Worm (Caenorhabditis elegans) whole organism, L1 larva: Measurements from ENCODE around the gene clec-25.

Experiments used
- aly-2 ChIP-seq: fragments of 150-350 bp; optimal IDR thresholded peaks from 2 replicates; lab custom pipeline; 2014; ENCODE audit warnings: missing biosample characterization, missing genetic modification characterization
- ceh-82 ChIP-seq, 3 experiments: fragments of 150-350 bp in 1 of 3; sonication (generic microtip) in 2 of 3; optimal IDR thresholded peaks; 2 replicates each; lab custom pipeline; 2014 to 2017; ENCODE audit warnings: missing biosample characterization in 3 of 3, missing genetic modification characterization in 3 of 3
- egl-27 ChIP-seq, 2 experiments: fragments of 150-350 bp in 1 of 2; sonication (generic microtip); optimal IDR thresholded peaks; 3 replicates each; lab custom pipeline; 2017 to 2018; ENCODE audit warnings: missing biosample characterization in 2 of 2, missing genetic modification characterization in 2 of 2, missing genetic modification reagents in 2 of 2
- lin-13 ChIP-seq: fragments of 150-350 bp; optimal IDR thresholded peaks from 2 replicates; lab custom pipeline; 2014; ENCODE audit warnings: missing biosample characterization, missing genetic modification reagents, missing genetic modification characterization
- lin-35 ChIP-seq, 2 experiments: fragments of 150-350 bp; optimal IDR thresholded peaks; 2 replicates each; lab custom pipeline; 2014; ENCODE audit warnings: missing biosample characterization in 2 of 2, missing genetic modification characterization in 2 of 2, missing genetic modification reagents in 2 of 2
- lin-39 ChIP-seq: fragments of 150-350 bp; optimal IDR thresholded peaks from 2 replicates; lab custom pipeline; 2014; ENCODE audit warnings: missing biosample characterization, missing genetic modification reagents, missing genetic modification characterization
- mep-1 ChIP-seq: fragments of 150-350 bp; optimal IDR thresholded peaks from 2 replicates; lab custom pipeline; 2014; ENCODE audit warnings: missing biosample characterization, missing genetic modification characterization
- nhr-12 ChIP-seq: sonication (generic microtip); optimal IDR thresholded peaks from 2 replicates; lab custom pipeline; 2017; ENCODE audit warnings: missing biosample characterization, missing genetic modification characterization
- nhr-76 ChIP-seq: sonication (generic microtip); optimal IDR thresholded peaks from 2 replicates; lab custom pipeline; 2017; ENCODE audit warnings: missing biosample characterization, missing genetic modification characterization
- nhr-77 ChIP-seq: fragments of 150-350 bp; optimal IDR thresholded peaks from 2 replicates; lab custom pipeline; 2014; ENCODE audit warnings: missing biosample characterization, missing genetic modification characterization
- nhr-84 ChIP-seq: sonication (generic microtip); optimal IDR thresholded peaks from 2 replicates; lab custom pipeline; 2017; ENCODE audit warnings: missing biosample characterization, missing genetic modification characterization
- sptf-1 ChIP-seq: fragments of 150-350 bp; optimal IDR thresholded peaks from 2 replicates; lab custom pipeline; 2014; ENCODE audit warnings: missing biosample characterization, missing genetic modification characterization

DNA sequence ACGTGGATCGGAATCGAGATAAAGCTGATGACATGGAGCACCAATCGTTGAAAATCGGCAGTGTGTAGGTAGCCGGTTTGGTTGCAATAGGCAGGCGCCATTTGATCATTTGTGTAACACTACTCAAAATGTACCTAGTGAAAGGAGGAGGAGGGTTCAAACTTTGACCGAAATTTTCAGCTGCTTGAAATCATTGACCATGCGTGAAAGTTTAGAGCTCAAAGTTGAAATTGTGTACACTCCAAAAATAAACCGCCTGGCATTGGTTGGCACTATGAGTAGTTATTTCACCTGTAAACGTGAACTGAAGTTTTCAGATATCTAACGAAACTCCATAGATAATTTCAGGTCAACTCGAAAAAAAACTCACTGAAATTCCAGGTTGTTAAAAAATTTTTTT lies 11.1 kb upstream of the clec-25 start, which contains the start of gene srh-215:
- TF ChIP-seq lin-35 (GFP tag; optimal IDR thresholded peaks at IDR 0.05; lab: Kevin White, UChicago) (no peak), lin-13 (GFP tag; lab: Kevin White, UChicago) (no peak), mep-1 (tag; lab: Kevin White, UChicago) (no peak), nhr-77 (tag; lab: Kevin White, UChicago) (no peak), nhr-76 (no peak), lin-39 (tag; lab: Kevin White, UChicago) (no peak), nhr-84 (no peak), egl-27 (tag; optimal IDR thresholded peaks at IDR 0.05; lab: Kevin White, UChicago) (no peak), nhr-12 (tag; lab: Kevin White, UChicago) (no peak), ceh-82 (tag; optimal IDR thresholded peaks at IDR 0.05; lab: Kevin White, UChicago) (no peak), aly-2 (tag; lab: Kevin White, UChicago) (no peak), sptf-1 (tag; lab: Kevin White, UChicago) (no peak)
